Fruit fly (Drosophila melanogaster): Measurements from ENCODE around the gene CG17855.

CG17855 gene

dm6 chr2L:9502786-9503443 is 37.4 kb upstream of the CG17855 start:
- TF ChIP-seq EcR (GFP tag; optimal IDR thresholded peaks at IDR 0.05) (no peak), Snoo (tag; optimal IDR thresholded peaks at IDR 0.05) (no peak), Pif1A (GFP tag; optimal IDR thresholded peaks at IDR 0.05) (no peak), CG32121 (GFP tag; IDR thresholded peaks at IDR 0.05) (no peak), fd96Ca (GFP tag; IDR thresholded peaks at IDR 0.05) (no peak), CG8159 (tag; optimal IDR thresholded peaks at IDR 0.05) (no peak), CG13204 (GFP tag; optimal IDR thresholded peaks at IDR 0.05) (no peak), gl (tag; optimal IDR thresholded peaks at IDR 0.05) (no peak), CG15710 (tag; optimal IDR thresholded peaks at IDR 0.05) (no peak), CG4496 (GFP tag; IDR thresholded peaks at IDR 0.05) (no peak), Pif1B (GFP tag; optimal IDR thresholded peaks at IDR 0.05) (no peak), CG34367 (tag; optimal IDR thresholded peaks at IDR 0.05) (no peak), CG10348 (GFP tag; IDR thresholded peaks at IDR 0.05) (no peak), CG9948 (tag; optimal IDR thresholded peaks at IDR 0.05) (no peak)

- TF ChIP-seq Ets98B (GFP tag; IDR thresholded peaks at IDR 0.05): 0 out of 2 replicates have a peak, but pooled peaks have one; percentile 10
- peak; percentile 34; the same call in 1 of the 3 replicates for TF ChIP-seq CG4496 (GFP tag; IDR thresholded peaks at IDR 0.05)
- TF ChIP-seq Pif1A (GFP tag; optimal IDR thresholded peaks at IDR 0.05): peak; percentile 8
- TF ChIP-seq CG8159 (tag; optimal IDR thresholded peaks at IDR 0.05): peak; percentile 5
- no peak for TF ChIP-seq CG13204 (GFP tag; optimal IDR thresholded peaks at IDR 0.05)
- TF ChIP-seq CG34367 (tag; optimal IDR thresholded peaks at IDR 0.05): no peak
- peak; percentile 44; the same call in 1 of the 2 replicates for TF ChIP-seq CG32121 (GFP tag; IDR thresholded peaks at IDR 0.05)
- peak; percentile 37 for TF ChIP-seq CG14655 (GFP tag; optimal IDR thresholded peaks at IDR 0.05)
- TF ChIP-seq CG8301 (tag; optimal IDR thresholded peaks at IDR 0.05): peak; percentile 12
- no peak for TF ChIP-seq CG15710 (tag; optimal IDR thresholded peaks at IDR 0.05)
- TF ChIP-seq CG10348 (GFP tag; IDR thresholded peaks at IDR 0.05): no peak
- TF ChIP-seq CG12605 (GFP tag; IDR thresholded peaks at IDR 0.05): no peak
- TF ChIP-seq Pif1B (GFP tag; optimal IDR thresholded peaks at IDR 0.05): no peak
- peak; percentile 18 for TF ChIP-seq Snoo (tag; optimal IDR thresholded peaks at IDR 0.05)
- no peak for TF ChIP-seq CG9948 (tag; optimal IDR thresholded peaks at IDR 0.05)
Observed at dm6 chr2L:9505372-9506103, 34.8 kb upstream of the CG17855 start.

- no peak for TF ChIP-seq CG8159 (tag; optimal IDR thresholded peaks at IDR 0.05)
- TF ChIP-seq CG13204 (GFP tag; optimal IDR thresholded peaks at IDR 0.05): peak; percentile 2
- TF ChIP-seq EcR (GFP tag; optimal IDR thresholded peaks at IDR 0.05): peak; percentile 93
Observed at dm6 chr2L:9506535-9507036, 33.7 kb upstream of the CG17855 start.

dm6 chr2L:9508547-9509197 is 31.7 kb upstream of the CG17855 start:
- TF ChIP-seq Pif1B (GFP tag; optimal IDR thresholded peaks at IDR 0.05) (no peak), CG4496 (GFP tag; IDR thresholded peaks at IDR 0.05) (peak; percentile 56; the same call in 1 of the 3 replicates), CG12605 (GFP tag; IDR thresholded peaks at IDR 0.05) (no peak), CG15710 (tag; optimal IDR thresholded peaks at IDR 0.05) (no peak), EcR (GFP tag; optimal IDR thresholded peaks at IDR 0.05) (peak; percentile 81), rn (GFP tag; IDR thresholded peaks at IDR 0.05) (no peak), CG10348 (GFP tag; IDR thresholded peaks at IDR 0.05) (no peak), CG9948 (tag; optimal IDR thresholded peaks at IDR 0.05) (no peak), CG8301 (tag; optimal IDR thresholded peaks at IDR 0.05) (no peak), D1 (tag; optimal IDR thresholded peaks at IDR 0.05) (no peak), gl (tag; optimal IDR thresholded peaks at IDR 0.05) (no peak), Ets98B (GFP tag; IDR thresholded peaks at IDR 0.05) (no peak), CG8159 (tag; optimal IDR thresholded peaks at IDR 0.05) (no peak), fd96Ca (GFP tag; IDR thresholded peaks at IDR 0.05) (peak; percentile 25; the same call in 1 of the 3 replicates)

dm6 chr2L:9509653-9510052 is 30.7 kb upstream of the CG17855 start:
- TF ChIP-seq CG14655 (GFP tag; optimal IDR thresholded peaks at IDR 0.05) (no peak), CG10348 (GFP tag; IDR thresholded peaks at IDR 0.05) (no peak), gl (tag; optimal IDR thresholded peaks at IDR 0.05) (no peak), CG8301 (tag; optimal IDR thresholded peaks at IDR 0.05) (no peak), CG32121 (GFP tag; IDR thresholded peaks at IDR 0.05) (no peak), D1 (tag; optimal IDR thresholded peaks at IDR 0.05) (no peak), CG13204 (GFP tag; optimal IDR thresholded peaks at IDR 0.05) (no peak), CG9948 (tag; optimal IDR thresholded peaks at IDR 0.05) (no peak), CG12605 (GFP tag; IDR thresholded peaks at IDR 0.05) (no peak), rn (GFP tag; IDR thresholded peaks at IDR 0.05) (no peak), CG17806 (tag; optimal IDR thresholded peaks at IDR 0.05) (no peak), CG8159 (tag; optimal IDR thresholded peaks at IDR 0.05) (no peak), CG34367 (tag; optimal IDR thresholded peaks at IDR 0.05) (no peak), CG15710 (tag; optimal IDR thresholded peaks at IDR 0.05) (no peak), Pif1A (GFP tag; optimal IDR thresholded peaks at IDR 0.05) (no peak), Snoo (tag; optimal IDR thresholded peaks at IDR 0.05) (no peak), EcR (GFP tag; optimal IDR thresholded peaks at IDR 0.05) (no peak)
